Worm (Caenorhabditis elegans) whole organism, L2 larva: Measurements from ENCODE around the gene mihp-2.
A peak's percentile ranks its signal among the peaks of the same experiment; 100 is the strongest.

ENCODE experiments used
- C34F6.9 ChIP-seq: fragments of 150-350 bp; optimal IDR thresholded peaks from 2 replicates; lab custom pipeline; 2014; ENCODE audit warnings: missing biosample characterization, missing genetic modification characterization
- F13H6.1 ChIP-seq: sonication (generic microtip); optimal IDR thresholded peaks from 2 replicates; lab custom pipeline; 2016; ENCODE audit warnings: missing genetic modification characterization, missing compliant biosample characterization
- R02D3.7 ChIP-seq: fragments of 150-350 bp; optimal IDR thresholded peaks from 2 replicates; lab custom pipeline; 2014; ENCODE audit warnings: missing biosample characterization, missing genetic modification characterization
- Y55F3AM.14 ChIP-seq: fragments of 200-800 bp; sonication (Bioruptor generic); optimal IDR thresholded peaks from 2 replicates; lab custom pipeline; 2018; ENCODE audit warnings: mild to moderate bottlenecking, missing genetic modification characterization, missing compliant biosample characterization
- ZK546.5 ChIP-seq: sonication (generic microtip); optimal IDR thresholded peaks from 2 replicates; lab custom pipeline; 2017; ENCODE audit warnings: missing biosample characterization, missing genetic modification characterization
- alr-1 ChIP-seq: fragments of 150-350 bp; optimal IDR thresholded peaks from 2 replicates; lab custom pipeline; 2014; ENCODE audit warnings: missing biosample characterization, missing genetic modification characterization
- aly-2 ChIP-seq: fragments of 150-350 bp; optimal IDR thresholded peaks from 2 replicates; lab custom pipeline; 2014; ENCODE audit warnings: missing biosample characterization, missing genetic modification characterization
- ama-1 ChIP-seq: fragments of 150-350 bp; optimal IDR thresholded peaks from 2 replicates; lab custom pipeline; 2018; ENCODE audit warnings: inconsistent platforms
- blmp-1 ChIP-seq: sonication (generic microtip); optimal IDR thresholded peaks from 2 replicates; lab custom pipeline; 2017; ENCODE audit warnings: missing genetic modification characterization, mild to moderate bottlenecking, missing compliant biosample characterization, antibody characterized with exemption, moderate library complexity; ENCODE audit not compliant: insufficient read depth
- ceh-16 ChIP-seq: fragments of 150-350 bp; optimal IDR thresholded peaks from 2 replicates; lab custom pipeline; 2014; ENCODE audit warnings: missing biosample characterization, missing genetic modification characterization
- ceh-82 ChIP-seq: fragments of 150-350 bp; optimal IDR thresholded peaks from 2 replicates; lab custom pipeline; 2014; ENCODE audit warnings: missing biosample characterization, missing genetic modification characterization
- crh-2 ChIP-seq: sonication (generic microtip); optimal IDR thresholded peaks from 2 replicates; lab custom pipeline; 2017; ENCODE audit warnings: missing biosample characterization, missing genetic modification characterization
- dmd-4 ChIP-seq: sonication (generic microtip); optimal IDR thresholded peaks from 2 replicates; lab custom pipeline; 2017; ENCODE audit warnings: missing biosample characterization, missing genetic modification characterization
- egl-27 ChIP-seq: sonication (generic microtip); optimal IDR thresholded peaks from 3 replicates; lab custom pipeline; 2017; ENCODE audit warnings: missing biosample characterization, missing genetic modification reagents, missing genetic modification characterization
- elt-1 ChIP-seq: fragments of 150-350 bp; optimal IDR thresholded peaks from 2 replicates; lab custom pipeline; 2014; ENCODE audit warnings: missing biosample characterization, missing genetic modification characterization
- elt-3 ChIP-seq: sonication (generic microtip); optimal IDR thresholded peaks from 2 replicates; lab custom pipeline; 2017; ENCODE audit warnings: missing biosample characterization, missing genetic modification characterization
- fos-1 ChIP-seq: fragments of 150-350 bp; optimal IDR thresholded peaks from 2 replicates; lab custom pipeline; 2014; ENCODE audit warnings: missing biosample characterization, missing genetic modification characterization
- gmeb-1 ChIP-seq: fragments of 150-350 bp; optimal IDR thresholded peaks from 2 replicates; lab custom pipeline; 2014; ENCODE audit warnings: missing biosample characterization, missing genetic modification characterization
- lin-11 ChIP-seq: fragments of 150-350 bp; sonication (generic microtip); optimal IDR thresholded peaks from 2 replicates; lab custom pipeline; 2014; ENCODE audit warnings: missing biosample characterization, missing genetic modification characterization, inconsistent platforms, mixed read lengths
- lin-13 ChIP-seq: fragments of 150-350 bp; optimal IDR thresholded peaks from 2 replicates; lab custom pipeline; 2014; ENCODE audit warnings: missing biosample characterization, missing genetic modification reagents, missing genetic modification characterization
- lin-39 ChIP-seq: fragments of 150-350 bp; optimal IDR thresholded peaks from 2 replicates; lab custom pipeline; 2014; ENCODE audit warnings: missing biosample characterization, missing genetic modification reagents, missing genetic modification characterization
- lsy-2 ChIP-seq, 2 experiments: fragments of 150-350 bp in 1 of 2; sonication (generic microtip) in 1 of 2; optimal IDR thresholded peaks; 2 replicates each; lab custom pipeline; 2014 to 2017; ENCODE audit warnings: missing biosample characterization in 2 of 2, missing genetic modification characterization in 2 of 2
- mab-5 ChIP-seq: fragments of 150-350 bp; optimal IDR thresholded peaks from 2 replicates; lab custom pipeline; 2014; ENCODE audit warnings: missing biosample characterization, missing genetic modification characterization
- mbf-1 ChIP-seq: sonication (generic microtip); optimal IDR thresholded peaks from 2 replicates; lab custom pipeline; 2017; ENCODE audit warnings: missing biosample characterization, missing genetic modification characterization
- mdl-1 ChIP-seq, 2 experiments: fragments of 150-350 bp in 1 of 2; sonication (generic microtip) in 1 of 2; optimal IDR thresholded peaks; 2 replicates each; lab custom pipeline; 2017; ENCODE audit warnings: missing biosample characterization in 2 of 2, missing genetic modification characterization in 2 of 2
- nhr-10 ChIP-seq: sonication (generic microtip); optimal IDR thresholded peaks from 2 replicates; lab custom pipeline; 2017; ENCODE audit warnings: missing biosample characterization, missing genetic modification characterization
- nhr-11 ChIP-seq: fragments of 150-350 bp; optimal IDR thresholded peaks from 2 replicates; lab custom pipeline; 2014; ENCODE audit warnings: missing biosample characterization, missing genetic modification characterization
- nhr-12 ChIP-seq: fragments of 150-350 bp; optimal IDR thresholded peaks from 2 replicates; lab custom pipeline; 2014; ENCODE audit warnings: missing biosample characterization, missing genetic modification characterization
- nhr-129 ChIP-seq: fragments of 150-350 bp; optimal IDR thresholded peaks from 2 replicates; lab custom pipeline; 2014; ENCODE audit warnings: missing biosample characterization, missing genetic modification characterization
- nhr-21 ChIP-seq: fragments of 150-350 bp; optimal IDR thresholded peaks from 2 replicates; lab custom pipeline; 2014; ENCODE audit warnings: missing biosample characterization, missing genetic modification characterization
- nhr-23 ChIP-seq: fragments of 150-350 bp; optimal IDR thresholded peaks from 2 replicates; lab custom pipeline; 2014; ENCODE audit warnings: missing biosample characterization, missing genetic modification reagents, missing genetic modification characterization
- nhr-237 ChIP-seq: fragments of 150-350 bp; optimal IDR thresholded peaks from 2 replicates; lab custom pipeline; 2014; ENCODE audit warnings: missing biosample characterization, missing genetic modification characterization
- nhr-25 ChIP-seq: fragments of 150-350 bp; sonication (generic microtip); optimal IDR thresholded peaks from 3 replicates; lab custom pipeline; 2014; ENCODE audit warnings: missing biosample characterization, missing genetic modification characterization
- nhr-6 ChIP-seq: fragments of 150-350 bp; optimal IDR thresholded peaks from 2 replicates; lab custom pipeline; 2014; ENCODE audit warnings: missing biosample characterization, missing genetic modification characterization
- nhr-77 ChIP-seq: fragments of 150-350 bp; optimal IDR thresholded peaks from 2 replicates; lab custom pipeline; 2014; ENCODE audit warnings: missing biosample characterization, missing genetic modification characterization
- peb-1 ChIP-seq: fragments of 150-350 bp; optimal IDR thresholded peaks from 2 replicates; lab custom pipeline; 2014; ENCODE audit warnings: missing biosample characterization, missing genetic modification characterization
- sem-4 ChIP-seq: fragments of 150-350 bp; optimal IDR thresholded peaks from 2 replicates; lab custom pipeline; 2014; ENCODE audit warnings: missing biosample characterization, missing genetic modification reagents, missing genetic modification characterization
- skn-1 ChIP-seq: sonication (generic microtip); optimal IDR thresholded peaks from 2 replicates; lab custom pipeline; 2017; ENCODE audit warnings: missing biosample characterization, missing genetic modification characterization
- sma-3 ChIP-seq: sonication (generic microtip); optimal IDR thresholded peaks from 2 replicates; lab custom pipeline; 2016; ENCODE audit warnings: missing genetic modification reagents, missing genetic modification characterization, missing compliant biosample characterization
- sma-9 ChIP-seq, 2 experiments: fragments of 150-350 bp in 1 of 2; sonication (generic microtip) in 1 of 2; optimal IDR thresholded peaks; 2 replicates each; lab custom pipeline; 2014 to 2016; ENCODE audit warnings: missing genetic modification characterization in 2 of 2, mild to moderate bottlenecking in 1 of 2, missing biosample characterization in 1 of 2, missing compliant biosample characterization in 1 of 2, missing genetic modification reagents in 1 of 2, moderate library complexity in 1 of 2
- snpc-4 ChIP-seq: fragments of 150-350 bp; optimal IDR thresholded peaks from 2 replicates; lab custom pipeline; 2014; ENCODE audit warnings: missing biosample characterization, missing genetic modification characterization
- unc-39 ChIP-seq: fragments of 150-350 bp; optimal IDR thresholded peaks from 2 replicates; lab custom pipeline; 2014; ENCODE audit warnings: missing biosample characterization, missing genetic modification characterization
- unc-55 ChIP-seq: fragments of 150-350 bp; sonication (generic microtip); optimal IDR thresholded peaks from 3 replicates; lab custom pipeline; 2014; ENCODE audit warnings: missing biosample characterization, missing genetic modification reagents, missing genetic modification characterization
- unc-62 ChIP-seq: fragments of 150-350 bp; optimal IDR thresholded peaks from 2 replicates; lab custom pipeline; 2014; ENCODE audit warnings: missing biosample characterization, missing genetic modification reagents, missing genetic modification characterization
- zag-1 ChIP-seq: fragments of 150-350 bp; optimal IDR thresholded peaks from 2 replicates; lab custom pipeline; 2014; ENCODE audit warnings: missing biosample characterization, missing genetic modification characterization
- ztf-1 ChIP-seq: fragments of 200-800 bp; sonication (Bioruptor generic); conservative IDR thresholded peaks from 2 replicates; pipeline ENCODE4 v1.3.6; 2022; ENCODE audit warnings: missing genetic modification characterization, missing compliant biosample characterization
- ztf-11 ChIP-seq: sonication (generic microtip); optimal IDR thresholded peaks from 2 replicates; lab custom pipeline; 2017; ENCODE audit warnings: missing biosample characterization, missing genetic modification characterization
- ztf-4 ChIP-seq: fragments of 150-350 bp; optimal IDR thresholded peaks from 2 replicates; lab custom pipeline; 2014; ENCODE audit warnings: missing biosample characterization, missing genetic modification characterization

Gene mihp-2

ce11 chrV:18894924-18895388 lies 8.6 kb upstream of the mihp-2 start, which contains the start of gene emb-4:
TSS of gene emb-4 (minus strand) at chrV:18894974.
- TF ChIP-seq nhr-25 (tag; lab: Kevin White, UChicago) (no peak), unc-62 (GFP tag; lab: Kevin White, UChicago) (no peak), peb-1 (tag; lab: Kevin White, UChicago) (no peak), lin-13 (GFP tag; lab: Kevin White, UChicago) (peak; percentile 54), zag-1 (no peak), ZK546.5 (tag; lab: Kevin White, UChicago) (no peak), aly-2 (tag; lab: Kevin White, UChicago) (no peak), skn-1 (tag; lab: Kevin White, UChicago) (no peak), nhr-77 (no peak), nhr-23 (no peak), snpc-4 (tag; lab: Kevin White, UChicago) (no peak), ceh-16 (no peak), crh-2 (tag; lab: Kevin White, UChicago) (peak; percentile 15), sma-3 (GFP tag; lab: Kevin White, UChicago) (peak; percentile 17), sma-9 (GFP tag; optimal IDR thresholded peaks at IDR 0.05; lab: Kevin White, UChicago) (no peak), sma-9 (tag; optimal IDR thresholded peaks at IDR 0.05; lab: Kevin White, UChicago) (no peak), dmd-4 (tag; lab: Kevin White, UChicago) (no peak), lsy-2 (tag; optimal IDR thresholded peaks at IDR 0.05; lab: Kevin White, UChicago) (peak; percentile 55 to 71), lin-11 (tag; lab: Kevin White, UChicago) (no peak), nhr-237 (tag; lab: Kevin White, UChicago) (no peak), lin-39 (tag; lab: Kevin White, UChicago) (no peak), ztf-1 (GFP tag; lab: Robert Waterston, UW) (no peak), gmeb-1 (tag; lab: Kevin White, UChicago) (peak; percentile 79), nhr-6 (tag; lab: Kevin White, UChicago) (no peak), nhr-12 (no peak), Y55F3AM.14 (GFP tag; lab: Kevin White, UChicago) (no peak), nhr-10 (tag; lab: Kevin White, UChicago) (no peak), ztf-4 (tag; lab: Kevin White, UChicago) (no peak), fos-1 (tag; lab: Kevin White, UChicago) (no peak), nhr-129 (tag; lab: Kevin White, UChicago) (no peak), mdl-1 (tag; optimal IDR thresholded peaks at IDR 0.05; lab: Kevin White, UChicago) (no peak), mbf-1 (tag; lab: Kevin White, UChicago) (no peak), mab-5 (tag; lab: Kevin White, UChicago) (no peak), blmp-1 (tag; lab: Kevin White, UChicago) (no peak), nhr-11 (tag; lab: Kevin White, UChicago) (no peak), elt-3 (tag; lab: Kevin White, UChicago) (no peak), elt-1 (tag; lab: Kevin White, UChicago) (no peak), R02D3.7 (peak; percentile 10), unc-39 (no peak), ztf-11 (tag; lab: Kevin White, UChicago) (no peak), sem-4 (no peak), unc-55 (peak; percentile 48), egl-27 (tag; lab: Kevin White, UChicago) (no peak), alr-1 (tag; lab: Kevin White, UChicago) (no peak), F13H6.1 (tag; lab: Kevin White, UChicago) (no peak), ceh-82 (tag; lab: Kevin White, UChicago) (no peak), nhr-21 (tag; lab: Kevin White, UChicago) (peak; percentile 12), C34F6.9 (peak; percentile 66), ama-1 (lab: Kevin White, UChicago) (no peak)
